Worm (Caenorhabditis elegans) whole organism, mixed stage, embryonic: Measurements from ENCODE around the gene sor-3.
"Not testable (repeated sequence)": the region's sequence is repeated elsewhere in the genome, so short reads cannot be mapped to it uniquely, and the experiment has no call there.

ENCODE experiments used
- M03D4.4 ChIP-seq: sonication (generic microtip); optimal IDR thresholded peaks from 2 replicates; lab custom pipeline; 2017; ENCODE audit warnings: mild to moderate bottlenecking, missing genetic modification characterization, missing compliant biosample characterization
- bed-3 ChIP-seq: fragments of 200-800 bp; sonication (Bioruptor generic); optimal IDR thresholded peaks from 3 replicates; lab custom pipeline; 2018; ENCODE audit warnings: mild to moderate bottlenecking, missing genetic modification characterization, moderate library complexity, missing compliant biosample characterization
- ceh-39 ChIP-seq: fragments of 150-350 bp; optimal IDR thresholded peaks from 2 replicates; lab custom pipeline; 2014; ENCODE audit warnings: missing biosample characterization, missing genetic modification characterization
- ceh-43 ChIP-seq: fragments of 200-800 bp; sonication (Bioruptor generic); optimal IDR thresholded peaks from 2 replicates; lab custom pipeline; 2018; ENCODE audit warnings: mild to moderate bottlenecking, missing genetic modification characterization, moderate library complexity, missing compliant biosample characterization
- ceh-83 ChIP-seq: fragments of 200-800 bp; sonication (Bioruptor generic); optimal IDR thresholded peaks from 2 replicates; lab custom pipeline; 2018; ENCODE audit warnings: mild to moderate bottlenecking, missing genetic modification characterization, missing compliant biosample characterization
- ces-1 ChIP-seq: fragments of 150-350 bp; optimal IDR thresholded peaks from 2 replicates; lab custom pipeline; 2014; ENCODE audit warnings: missing biosample characterization, missing genetic modification reagents, missing genetic modification characterization
- cnd-1 ChIP-seq: fragments of 200-800 bp; sonication (Bioruptor generic); optimal IDR thresholded peaks from 2 replicates; lab custom pipeline; 2018; ENCODE audit warnings: mild to moderate bottlenecking, missing genetic modification characterization, missing compliant biosample characterization
- elt-3 ChIP-seq: fragments of 150-350 bp; optimal IDR thresholded peaks from 2 replicates; lab custom pipeline; 2014; ENCODE audit warnings: missing biosample characterization, missing genetic modification characterization
- flh-1 ChIP-seq: fragments of 200-800 bp; sonication (Bioruptor generic); optimal IDR thresholded peaks from 2 replicates; lab custom pipeline; 2018; ENCODE audit warnings: mild to moderate bottlenecking, missing genetic modification characterization, moderate library complexity, missing compliant biosample characterization
- ham-2 ChIP-seq: fragments of 200-800 bp; sonication (Bioruptor generic); optimal IDR thresholded peaks from 2 replicates; lab custom pipeline; 2018; ENCODE audit warnings: mild to moderate bottlenecking, missing genetic modification characterization, missing compliant biosample characterization
- hlh-1 ChIP-seq: fragments of 150-350 bp; optimal IDR thresholded peaks from 2 replicates; lab custom pipeline; 2014; ENCODE audit warnings: missing biosample characterization, missing genetic modification reagents, missing genetic modification characterization
- lin-13 ChIP-seq: fragments of 150-350 bp; optimal IDR thresholded peaks from 2 replicates; lab custom pipeline; 2014; ENCODE audit warnings: missing biosample characterization, missing genetic modification characterization
- lin-32 ChIP-seq: fragments of 200-800 bp; sonication (Bioruptor generic); optimal IDR thresholded peaks from 2 replicates; lab custom pipeline; 2018; ENCODE audit warnings: mild to moderate bottlenecking, missing genetic modification characterization, missing compliant biosample characterization
- mab-5 ChIP-seq: fragments of 150-350 bp; optimal IDR thresholded peaks from 2 replicates; lab custom pipeline; 2014; ENCODE audit warnings: missing biosample characterization, missing genetic modification characterization
- mep-1 ChIP-seq: fragments of 150-350 bp; optimal IDR thresholded peaks from 2 replicates; lab custom pipeline; 2017; ENCODE audit warnings: missing biosample characterization, missing genetic modification reagents, missing genetic modification characterization, inconsistent platforms
- mls-2 ChIP-seq: sonication (generic microtip); optimal IDR thresholded peaks from 2 replicates; lab custom pipeline; 2016; ENCODE audit warnings: mild to moderate bottlenecking, missing genetic modification characterization, moderate library complexity, missing compliant biosample characterization
- nhr-12 ChIP-seq: fragments of 150-350 bp; optimal IDR thresholded peaks from 2 replicates; lab custom pipeline; 2014; ENCODE audit warnings: missing biosample characterization, missing genetic modification characterization
- nhr-2 ChIP-seq: fragments of 150-350 bp; optimal IDR thresholded peaks from 2 replicates; lab custom pipeline; 2014; ENCODE audit warnings: missing biosample characterization, missing genetic modification characterization
- nhr-237 ChIP-seq: fragments of 150-350 bp; optimal IDR thresholded peaks from 2 replicates; lab custom pipeline; 2014; ENCODE audit warnings: missing biosample characterization, missing genetic modification characterization
- nhr-76 ChIP-seq: sonication (generic microtip); optimal IDR thresholded peaks from 2 replicates; lab custom pipeline; 2017; ENCODE audit warnings: missing biosample characterization, missing genetic modification characterization
- pha-4 ChIP-seq: fragments of 150-350 bp; optimal IDR thresholded peaks from 2 replicates; lab custom pipeline; 2018; ENCODE audit warnings: missing biosample characterization, missing genetic modification reagents, missing genetic modification characterization
- snpc-4 ChIP-seq: fragments of 150-350 bp; optimal IDR thresholded peaks from 2 replicates; lab custom pipeline; 2014; ENCODE audit warnings: missing biosample characterization, missing genetic modification characterization
- sptf-1 ChIP-seq: sonication (generic microtip); optimal IDR thresholded peaks from 2 replicates; lab custom pipeline; 2017; ENCODE audit warnings: mild to moderate bottlenecking, missing genetic modification characterization, moderate library complexity, missing compliant biosample characterization
- tbx-8 ChIP-seq: fragments of 200-800 bp; sonication (Bioruptor generic); optimal IDR thresholded peaks from 2 replicates; lab custom pipeline; 2018; ENCODE audit warnings: mild to moderate bottlenecking, missing genetic modification characterization, moderate library complexity, missing compliant biosample characterization
- unc-120 ChIP-seq: sonication (generic microtip); optimal IDR thresholded peaks from 2 replicates; lab custom pipeline; 2017; ENCODE audit warnings: missing genetic modification characterization, missing compliant biosample characterization; ENCODE audit not compliant: poor library complexity, severe bottlenecking
- unc-39 ChIP-seq: fragments of 150-350 bp; optimal IDR thresholded peaks from 2 replicates; lab custom pipeline; 2014; ENCODE audit warnings: missing biosample characterization, missing genetic modification characterization
- unc-62 ChIP-seq: fragments of 150-350 bp; optimal IDR thresholded peaks from 2 replicates; lab custom pipeline; 2014; ENCODE audit warnings: missing biosample characterization, missing genetic modification reagents, missing genetic modification characterization
- zip-8 ChIP-seq: fragments of 150-350 bp; optimal IDR thresholded peaks from 2 replicates; lab custom pipeline; 2014; ENCODE audit warnings: missing biosample characterization, missing genetic modification characterization
- ztf-11 ChIP-seq: fragments of 150-350 bp; optimal IDR thresholded peaks from 2 replicates; lab custom pipeline; 2014; ENCODE audit warnings: missing biosample characterization, missing genetic modification characterization

The sor-3 gene

DNA sequence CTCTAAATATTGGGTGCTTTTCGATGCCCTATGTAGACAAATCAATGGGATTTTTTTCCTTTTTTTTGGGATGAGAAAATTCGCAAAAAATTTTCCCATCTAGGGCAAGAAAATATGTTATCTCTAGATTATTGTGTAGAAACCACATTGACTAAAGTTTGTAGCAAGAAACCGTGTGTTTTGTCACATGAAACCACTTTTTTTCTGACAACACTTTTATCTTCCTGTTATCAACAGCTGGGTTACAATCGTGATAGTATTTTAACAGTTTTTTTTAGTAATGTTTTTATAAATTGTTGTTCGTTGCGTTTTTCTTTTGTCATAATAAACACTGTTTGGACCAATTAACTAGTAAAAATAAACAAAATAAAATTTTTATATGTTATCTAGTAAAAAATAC, 41.2 kb upstream of the sor-3 start:
- TF ChIP-seq cnd-1 (tag; lab: Kevin White, UChicago) = no peak
- TF ChIP-seq tbx-8 = no peak
- TF ChIP-seq nhr-12 (tag; lab: Kevin White, UChicago) = no peak
- TF ChIP-seq unc-39 (tag; lab: Kevin White, UChicago) = no peak
- no peak for TF ChIP-seq sptf-1
- TF ChIP-seq nhr-237 (tag; lab: Kevin White, UChicago) = no peak
- TF ChIP-seq snpc-4 (tag; lab: Kevin White, UChicago) = no peak
- TF ChIP-seq ztf-11 (tag; lab: Kevin White, UChicago) = no peak
- TF ChIP-seq ceh-43 (GFP tag; lab: Kevin White, UChicago) = no peak
- TF ChIP-seq mab-5 (tag; lab: Kevin White, UChicago) = no peak
- no peak for TF ChIP-seq nhr-76 (tag; lab: Kevin White, UChicago)
- no peak for TF ChIP-seq ceh-39
- no peak for TF ChIP-seq unc-62 (GFP tag; lab: Kevin White, UChicago)
- no peak for TF ChIP-seq M03D4.4 (tag; lab: Kevin White, UChicago)
- TF ChIP-seq pha-4 (tag; lab: Kevin White, UChicago) = no peak
- TF ChIP-seq lin-32 (GFP tag; lab: Kevin White, UChicago) = no peak
- no peak for TF ChIP-seq zip-8 (tag; lab: Kevin White, UChicago)
- TF ChIP-seq mls-2 (tag; lab: Kevin White, UChicago) = no peak
- no peak for TF ChIP-seq flh-1 (GFP tag; lab: Kevin White, UChicago)
- TF ChIP-seq hlh-1 = no peak

DNA sequence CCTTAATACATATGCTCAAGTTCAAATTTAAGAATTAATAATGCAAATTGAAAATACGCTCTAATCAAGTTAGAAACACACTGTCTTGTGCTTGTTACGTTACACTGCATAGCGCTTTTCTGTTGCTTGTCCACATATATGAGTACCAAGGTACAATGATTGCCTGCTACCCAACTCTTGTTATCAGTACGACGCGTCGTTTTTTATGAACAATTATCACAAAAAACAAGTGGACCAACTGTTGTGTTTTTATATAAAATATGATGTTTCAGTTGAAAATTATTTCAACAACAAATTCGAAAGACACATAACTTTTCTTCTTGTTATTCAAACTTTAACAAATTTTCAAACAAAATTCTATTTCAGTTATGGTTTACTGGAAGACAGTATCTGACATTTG, 40.5 kb upstream of the sor-3 start, which contains the start of gene M02E1.4:
M02E1.4 (plus strand) TSS at position 367 of the 400 bp plus-strand sequence.
- TF ChIP-seq nhr-2 (no peak), nhr-237 (tag; lab: Kevin White, UChicago) (no peak), ztf-11 (tag; lab: Kevin White, UChicago) (no peak), lin-13 (tag; lab: Kevin White, UChicago) (no peak), unc-120 (tag; lab: Kevin White, UChicago) (no peak), ham-2 (GFP tag; lab: Kevin White, UChicago) (no peak), cnd-1 (tag; lab: Kevin White, UChicago) (no peak), flh-1 (GFP tag; lab: Kevin White, UChicago) (no peak), mep-1 (tag; lab: Kevin White, UChicago) (no peak)

DNA sequence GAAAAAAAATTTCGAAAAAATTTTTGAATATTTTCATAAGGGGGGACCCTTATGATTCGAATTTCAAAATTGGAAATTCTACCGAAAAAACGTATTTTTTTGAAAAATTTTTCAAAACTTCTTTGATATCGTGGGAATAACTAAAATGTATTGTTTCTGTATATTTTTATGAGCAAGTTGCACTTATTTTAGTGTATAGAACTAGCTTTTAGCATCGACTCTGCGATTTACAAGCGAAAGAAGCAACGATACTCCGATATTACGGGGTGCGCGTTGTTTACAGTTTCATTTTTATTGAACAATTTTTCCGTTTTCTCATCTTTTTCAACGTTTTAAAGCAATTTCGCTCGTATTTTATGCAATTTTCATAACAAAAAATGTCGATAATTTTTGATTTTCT, 31.2 kb upstream of the sor-3 start, which contains the start of gene M02E1.3:
M02E1.3 (plus strand) TSS at position 301 of the 400 bp plus-strand sequence.
- TF ChIP-seq ham-2 (GFP tag; lab: Kevin White, UChicago); sptf-1; mep-1 (tag; lab: Kevin White, UChicago): not testable (repeated sequence)
- TF ChIP-seq, all 35 proteins: peak for 0; not testable (repeated sequence) for 35

DNA sequence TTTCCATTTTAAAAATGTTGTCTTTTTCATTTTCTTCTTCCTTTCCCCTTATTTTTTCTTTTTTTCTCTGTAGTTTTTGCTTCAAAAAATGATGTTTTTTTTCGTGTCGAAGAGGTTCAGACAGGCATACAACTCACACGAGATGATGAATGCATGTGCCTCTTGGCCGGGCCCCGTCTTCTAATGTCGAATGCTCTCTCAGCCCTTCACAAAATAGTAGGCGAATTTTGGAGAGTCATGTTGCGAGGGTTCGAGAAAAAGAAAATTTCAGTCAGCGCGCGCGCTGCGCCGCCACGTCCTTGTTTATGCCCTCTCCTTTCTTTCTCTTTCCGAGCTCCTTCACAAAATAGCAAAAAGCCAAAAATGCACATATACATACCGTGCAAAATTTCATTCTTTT, 29.4 kb upstream of the sor-3 start:
- peak; percentile 26 for TF ChIP-seq ces-1 (GFP tag; lab: Kevin White, UChicago)
- TF ChIP-seq nhr-2 = no peak
- TF ChIP-seq bed-3 (GFP tag; lab: Kevin White, UChicago) = no peak
- peak; percentile 36 for TF ChIP-seq unc-120 (tag; lab: Kevin White, UChicago)
- TF ChIP-seq lin-13 (tag; lab: Kevin White, UChicago) = no peak

DNA sequence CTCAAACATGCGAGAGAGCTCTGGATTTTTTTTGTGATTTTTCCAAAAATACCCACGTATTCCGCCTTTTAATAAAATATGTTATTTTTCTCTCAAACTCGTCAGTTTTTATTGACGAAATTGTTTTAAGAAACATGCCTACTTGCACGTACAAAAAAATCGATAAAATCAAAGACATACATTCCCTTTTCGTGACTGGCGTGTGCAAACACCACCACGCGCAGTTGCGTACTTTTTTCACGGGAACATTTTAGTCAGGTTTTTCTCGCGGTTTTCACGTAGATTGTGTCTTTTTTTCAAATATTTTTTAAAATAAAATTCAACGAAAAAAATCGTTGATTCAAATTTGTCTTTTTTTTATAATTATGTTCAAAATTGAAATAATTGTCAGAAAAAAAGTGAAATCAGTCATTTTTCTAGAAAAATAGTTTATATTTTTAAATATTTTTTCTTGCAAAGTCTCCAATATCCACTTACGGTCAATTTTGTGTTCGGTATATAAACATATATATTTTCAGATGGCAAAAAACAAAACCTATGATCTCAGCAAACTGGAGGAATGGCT, 27.7 kb upstream of the sor-3 start, which contains the start of gene M02E1.1:
M02E1.1 (plus strand) TSS at position 515 of the 565 bp plus-strand sequence.
- peak; percentile 69 for TF ChIP-seq mep-1 (tag; lab: Kevin White, UChicago)
- TF ChIP-seq unc-120 (tag; lab: Kevin White, UChicago) = peak; percentile 16
- peak; percentile 21 for TF ChIP-seq ceh-39
- TF ChIP-seq ceh-83 (GFP tag; lab: Kevin White, UChicago) = peak; percentile 36
- no peak for TF ChIP-seq elt-3
- peak; percentile 33 for TF ChIP-seq sptf-1
- no peak for TF ChIP-seq mls-2 (tag; lab: Kevin White, UChicago)
- TF ChIP-seq nhr-237 (tag; lab: Kevin White, UChicago) = peak; percentile 31
